Worm (Caenorhabditis elegans) whole organism, L2 larva: ENCODE results near the gene C01G10.9.
A peak's percentile ranks its signal among the peaks of the same experiment; 100 is the strongest.

Experiments used
- C34F6.9 ChIP-seq: fragments of 150-350 bp; optimal IDR thresholded peaks from 2 replicates; lab custom pipeline; 2014; ENCODE audit warnings: missing biosample characterization, missing genetic modification characterization
- F13H6.1 ChIP-seq: sonication (generic microtip); optimal IDR thresholded peaks from 2 replicates; lab custom pipeline; 2016; ENCODE audit warnings: missing genetic modification characterization, missing compliant biosample characterization
- R02D3.7 ChIP-seq: fragments of 150-350 bp; optimal IDR thresholded peaks from 2 replicates; lab custom pipeline; 2014; ENCODE audit warnings: missing biosample characterization, missing genetic modification characterization
- ZK546.5 ChIP-seq: sonication (generic microtip); optimal IDR thresholded peaks from 2 replicates; lab custom pipeline; 2017; ENCODE audit warnings: missing biosample characterization, missing genetic modification characterization
- alr-1 ChIP-seq: fragments of 150-350 bp; optimal IDR thresholded peaks from 2 replicates; lab custom pipeline; 2014; ENCODE audit warnings: missing biosample characterization, missing genetic modification characterization
- aly-2 ChIP-seq: fragments of 150-350 bp; optimal IDR thresholded peaks from 2 replicates; lab custom pipeline; 2014; ENCODE audit warnings: missing biosample characterization, missing genetic modification characterization
- ama-1 ChIP-seq: fragments of 150-350 bp; optimal IDR thresholded peaks from 2 replicates; lab custom pipeline; 2018; ENCODE audit warnings: inconsistent platforms
- ceh-16 ChIP-seq: fragments of 150-350 bp; optimal IDR thresholded peaks from 2 replicates; lab custom pipeline; 2014; ENCODE audit warnings: missing biosample characterization, missing genetic modification characterization
- ceh-82 ChIP-seq: fragments of 150-350 bp; optimal IDR thresholded peaks from 2 replicates; lab custom pipeline; 2014; ENCODE audit warnings: missing biosample characterization, missing genetic modification characterization
- crh-2 ChIP-seq: sonication (generic microtip); optimal IDR thresholded peaks from 2 replicates; lab custom pipeline; 2017; ENCODE audit warnings: missing biosample characterization, missing genetic modification characterization
- dmd-4 ChIP-seq: sonication (generic microtip); optimal IDR thresholded peaks from 2 replicates; lab custom pipeline; 2017; ENCODE audit warnings: missing biosample characterization, missing genetic modification characterization
- egl-27 ChIP-seq: sonication (generic microtip); optimal IDR thresholded peaks from 3 replicates; lab custom pipeline; 2017; ENCODE audit warnings: missing biosample characterization, missing genetic modification reagents, missing genetic modification characterization
- elt-3 ChIP-seq: sonication (generic microtip); optimal IDR thresholded peaks from 2 replicates; lab custom pipeline; 2017; ENCODE audit warnings: missing biosample characterization, missing genetic modification characterization
- fos-1 ChIP-seq: fragments of 150-350 bp; optimal IDR thresholded peaks from 2 replicates; lab custom pipeline; 2014; ENCODE audit warnings: missing biosample characterization, missing genetic modification characterization
- gmeb-1 ChIP-seq: fragments of 150-350 bp; optimal IDR thresholded peaks from 2 replicates; lab custom pipeline; 2014; ENCODE audit warnings: missing biosample characterization, missing genetic modification characterization
- lin-11 ChIP-seq: fragments of 150-350 bp; sonication (generic microtip); optimal IDR thresholded peaks from 2 replicates; lab custom pipeline; 2014; ENCODE audit warnings: missing biosample characterization, missing genetic modification characterization, inconsistent platforms, mixed read lengths
- lin-39 ChIP-seq: fragments of 150-350 bp; optimal IDR thresholded peaks from 2 replicates; lab custom pipeline; 2014; ENCODE audit warnings: missing biosample characterization, missing genetic modification reagents, missing genetic modification characterization
- lsy-2 ChIP-seq, 2 experiments: fragments of 150-350 bp in 1 of 2; sonication (generic microtip) in 1 of 2; optimal IDR thresholded peaks; 2 replicates each; lab custom pipeline; 2014 to 2017; ENCODE audit warnings: missing biosample characterization in 2 of 2, missing genetic modification characterization in 2 of 2
- mab-5 ChIP-seq: fragments of 150-350 bp; optimal IDR thresholded peaks from 2 replicates; lab custom pipeline; 2014; ENCODE audit warnings: missing biosample characterization, missing genetic modification characterization
- mbf-1 ChIP-seq: sonication (generic microtip); optimal IDR thresholded peaks from 2 replicates; lab custom pipeline; 2017; ENCODE audit warnings: missing biosample characterization, missing genetic modification characterization
- mdl-1 ChIP-seq, 2 experiments: fragments of 150-350 bp in 1 of 2; sonication (generic microtip) in 1 of 2; optimal IDR thresholded peaks; 2 replicates each; lab custom pipeline; 2017; ENCODE audit warnings: missing biosample characterization in 2 of 2, missing genetic modification characterization in 2 of 2
- nhr-10 ChIP-seq: sonication (generic microtip); optimal IDR thresholded peaks from 2 replicates; lab custom pipeline; 2017; ENCODE audit warnings: missing biosample characterization, missing genetic modification characterization
- nhr-11 ChIP-seq: fragments of 150-350 bp; optimal IDR thresholded peaks from 2 replicates; lab custom pipeline; 2014; ENCODE audit warnings: missing biosample characterization, missing genetic modification characterization
- nhr-12 ChIP-seq: fragments of 150-350 bp; optimal IDR thresholded peaks from 2 replicates; lab custom pipeline; 2014; ENCODE audit warnings: missing biosample characterization, missing genetic modification characterization
- nhr-129 ChIP-seq: fragments of 150-350 bp; optimal IDR thresholded peaks from 2 replicates; lab custom pipeline; 2014; ENCODE audit warnings: missing biosample characterization, missing genetic modification characterization
- nhr-21 ChIP-seq: fragments of 150-350 bp; optimal IDR thresholded peaks from 2 replicates; lab custom pipeline; 2014; ENCODE audit warnings: missing biosample characterization, missing genetic modification characterization
- nhr-23 ChIP-seq: fragments of 150-350 bp; optimal IDR thresholded peaks from 2 replicates; lab custom pipeline; 2014; ENCODE audit warnings: missing biosample characterization, missing genetic modification reagents, missing genetic modification characterization
- nhr-25 ChIP-seq: fragments of 150-350 bp; sonication (generic microtip); optimal IDR thresholded peaks from 3 replicates; lab custom pipeline; 2014; ENCODE audit warnings: missing biosample characterization, missing genetic modification characterization
- nhr-6 ChIP-seq: fragments of 150-350 bp; optimal IDR thresholded peaks from 2 replicates; lab custom pipeline; 2014; ENCODE audit warnings: missing biosample characterization, missing genetic modification characterization
- nhr-77 ChIP-seq: fragments of 150-350 bp; optimal IDR thresholded peaks from 2 replicates; lab custom pipeline; 2014; ENCODE audit warnings: missing biosample characterization, missing genetic modification characterization
- peb-1 ChIP-seq: fragments of 150-350 bp; optimal IDR thresholded peaks from 2 replicates; lab custom pipeline; 2014; ENCODE audit warnings: missing biosample characterization, missing genetic modification characterization
- sem-4 ChIP-seq: fragments of 150-350 bp; optimal IDR thresholded peaks from 2 replicates; lab custom pipeline; 2014; ENCODE audit warnings: missing biosample characterization, missing genetic modification reagents, missing genetic modification characterization
- skn-1 ChIP-seq: sonication (generic microtip); optimal IDR thresholded peaks from 2 replicates; lab custom pipeline; 2017; ENCODE audit warnings: missing biosample characterization, missing genetic modification characterization
- sma-3 ChIP-seq: sonication (generic microtip); optimal IDR thresholded peaks from 2 replicates; lab custom pipeline; 2016; ENCODE audit warnings: missing genetic modification reagents, missing genetic modification characterization, missing compliant biosample characterization
- sma-9 ChIP-seq, 2 experiments: fragments of 150-350 bp in 1 of 2; sonication (generic microtip) in 1 of 2; optimal IDR thresholded peaks; 2 replicates each; lab custom pipeline; 2014 to 2016; ENCODE audit warnings: missing genetic modification characterization in 2 of 2, mild to moderate bottlenecking in 1 of 2, missing biosample characterization in 1 of 2, missing compliant biosample characterization in 1 of 2, missing genetic modification reagents in 1 of 2, moderate library complexity in 1 of 2
- snpc-4 ChIP-seq: fragments of 150-350 bp; optimal IDR thresholded peaks from 2 replicates; lab custom pipeline; 2014; ENCODE audit warnings: missing biosample characterization, missing genetic modification characterization
- unc-55 ChIP-seq: fragments of 150-350 bp; sonication (generic microtip); optimal IDR thresholded peaks from 3 replicates; lab custom pipeline; 2014; ENCODE audit warnings: missing biosample characterization, missing genetic modification reagents, missing genetic modification characterization
- unc-62 ChIP-seq: fragments of 150-350 bp; optimal IDR thresholded peaks from 2 replicates; lab custom pipeline; 2014; ENCODE audit warnings: missing biosample characterization, missing genetic modification reagents, missing genetic modification characterization
- zag-1 ChIP-seq: fragments of 150-350 bp; optimal IDR thresholded peaks from 2 replicates; lab custom pipeline; 2014; ENCODE audit warnings: missing biosample characterization, missing genetic modification characterization
- ztf-1 ChIP-seq: fragments of 200-800 bp; sonication (Bioruptor generic); conservative IDR thresholded peaks from 2 replicates; pipeline ENCODE4 v1.3.6; 2022; ENCODE audit warnings: missing genetic modification characterization, missing compliant biosample characterization
- ztf-11 ChIP-seq: sonication (generic microtip); optimal IDR thresholded peaks from 2 replicates; lab custom pipeline; 2017; ENCODE audit warnings: missing biosample characterization, missing genetic modification characterization
- ztf-4 ChIP-seq: fragments of 150-350 bp; optimal IDR thresholded peaks from 2 replicates; lab custom pipeline; 2014; ENCODE audit warnings: missing biosample characterization, missing genetic modification characterization

Gene C01G10.9

DNA sequence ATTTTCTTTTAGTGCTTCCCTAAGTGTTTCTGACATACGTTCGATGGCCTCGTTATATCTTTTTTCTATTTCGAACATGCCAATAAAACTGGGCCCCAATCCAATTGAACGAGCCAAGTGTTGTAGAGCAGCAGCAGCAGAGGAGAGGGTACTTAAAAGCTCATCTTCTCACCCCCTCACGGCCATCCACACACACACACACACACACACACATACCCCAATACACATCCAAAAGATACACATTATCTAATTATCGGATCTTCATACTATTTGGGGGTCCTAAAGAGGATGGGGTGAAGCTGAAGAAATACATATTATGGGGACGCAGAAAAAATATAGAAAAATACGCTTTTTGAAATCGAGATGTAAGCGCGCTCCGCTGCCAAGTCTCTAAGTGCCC is 9.6 kb upstream of the C01G10.9 start:
- TF ChIP-seq nhr-10 (no peak), nhr-23 (tag; lab: Kevin White, UChicago) (no peak), unc-62 (GFP tag; lab: Kevin White, UChicago) (no peak), skn-1 (tag; lab: Kevin White, UChicago) (no peak), elt-3 (no peak), nhr-12 (tag; lab: Kevin White, UChicago) (no peak)

DNA sequence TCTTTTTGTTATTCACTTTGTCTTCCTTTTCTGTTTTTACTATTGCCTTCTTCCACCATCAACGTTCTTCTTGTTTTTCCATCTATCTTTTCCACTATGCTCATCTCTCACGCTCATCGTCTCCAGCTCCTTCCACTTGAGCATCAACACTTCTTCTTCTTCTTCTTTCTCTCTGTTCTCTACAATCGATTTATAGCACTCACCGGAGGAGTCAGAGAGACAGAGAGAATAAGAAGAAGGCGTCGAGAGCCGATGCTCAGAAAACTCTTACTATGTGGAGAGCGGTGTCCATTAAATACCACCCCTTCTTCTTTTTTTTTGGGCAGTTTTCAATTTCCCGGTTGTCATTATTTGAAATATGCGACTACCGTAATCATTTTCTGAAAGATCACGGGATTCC is 7.4 kb upstream of the C01G10.9 start:
- TF ChIP-seq sma-9 (GFP tag; optimal IDR thresholded peaks at IDR 0.05; lab: Kevin White, UChicago) (peak; percentile 39), sma-9 (tag; optimal IDR thresholded peaks at IDR 0.05; lab: Kevin White, UChicago) (no peak), F13H6.1 (tag; lab: Kevin White, UChicago) (no peak), lsy-2 (tag; optimal IDR thresholded peaks at IDR 0.05; lab: Kevin White, UChicago) (peak in 1 of 2 experiments; percentile 35), zag-1 (tag; lab: Kevin White, UChicago) (peak; percentile 45), mab-5 (peak; percentile 11), nhr-23 (tag; lab: Kevin White, UChicago) (no peak), crh-2 (tag; lab: Kevin White, UChicago) (peak; percentile 32), nhr-129 (peak; percentile 52), unc-55 (peak; percentile 82), C34F6.9 (tag; lab: Kevin White, UChicago) (peak; percentile 62), nhr-77 (tag; lab: Kevin White, UChicago) (no peak)

DNA sequence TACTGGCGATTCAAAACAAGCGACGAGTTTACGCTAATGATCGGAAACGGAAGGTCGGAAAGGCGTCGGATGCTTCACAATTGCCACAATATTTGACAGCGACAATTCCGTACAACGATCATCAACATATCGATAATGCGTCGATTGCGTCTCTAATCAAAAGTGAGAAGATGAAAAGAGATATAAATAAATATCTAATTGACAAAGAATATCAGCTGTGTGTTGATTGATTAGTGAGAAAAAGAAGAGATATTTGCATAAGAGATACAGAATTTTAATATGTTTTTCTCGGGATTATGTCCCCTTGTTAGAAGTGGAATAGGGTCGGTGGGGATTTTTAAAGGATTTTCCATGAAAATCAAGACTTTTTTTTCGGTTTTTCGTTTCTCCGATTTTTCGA is 3.8 kb upstream of the C01G10.9 start:
- TF ChIP-seq F13H6.1 (tag; lab: Kevin White, UChicago) (no peak), snpc-4 (tag; lab: Kevin White, UChicago) (no peak), C34F6.9 (tag; lab: Kevin White, UChicago) (no peak), ztf-4 (tag; lab: Kevin White, UChicago) (no peak), nhr-77 (tag; lab: Kevin White, UChicago) (no peak), elt-3 (no peak)

DNA sequence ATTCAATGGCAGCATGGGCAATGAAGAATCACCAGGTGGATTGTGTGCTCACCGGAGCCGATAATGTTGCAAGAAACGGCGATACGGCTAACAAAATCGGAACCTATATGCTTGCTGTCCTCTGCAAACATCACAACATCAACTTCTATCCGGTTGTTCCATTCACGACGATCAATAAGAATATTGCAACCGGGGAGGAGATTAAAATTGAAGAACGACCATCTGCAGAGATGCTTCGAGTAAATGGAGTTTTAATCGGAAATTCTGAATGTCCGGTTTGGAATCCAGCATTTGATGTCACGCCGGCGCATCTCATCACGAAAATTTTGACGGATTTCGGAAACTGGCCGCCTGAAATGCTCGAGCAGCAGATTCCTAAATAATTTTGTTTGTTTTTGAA is 1.3 kb downstream of the C01G10.9 start:
- TF ChIP-seq ztf-1 (GFP tag; lab: Robert Waterston, UW) (no peak), ama-1 (lab: Kevin White, UChicago) (peak; percentile 79), crh-2 (tag; lab: Kevin White, UChicago) (peak; percentile 3)

DNA sequence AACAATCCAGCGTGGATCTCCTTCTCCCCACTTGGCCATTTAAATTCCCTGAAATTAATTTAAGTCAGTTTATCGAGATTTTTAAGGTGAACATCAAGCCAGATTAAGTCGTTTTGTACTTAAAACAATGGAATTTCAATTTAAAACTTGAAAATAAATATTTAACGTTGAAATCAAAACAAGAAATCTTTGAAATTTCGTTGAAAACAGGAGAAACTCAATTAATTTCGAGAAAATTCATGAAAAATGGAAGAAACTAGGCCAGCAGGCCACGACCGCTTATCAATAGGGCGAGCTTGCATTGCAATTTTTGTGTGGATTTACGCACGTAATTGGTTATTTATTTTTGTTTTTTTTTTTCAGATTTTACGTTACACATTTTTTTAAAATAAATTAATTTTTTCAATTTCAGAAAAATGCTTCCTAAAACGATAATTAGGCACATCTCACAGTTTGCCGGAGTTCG is 3.0 kb downstream of the C01G10.9 start, which contains the start of the genes ahsa-1 and C01G10.7:
TSS of gene ahsa-1 (minus strand) at position 51 of the 466 bp plus-strand sequence.
TSS of gene C01G10.7 (plus strand) at position 413 of the 466 bp plus-strand sequence.
- TF ChIP-seq peb-1 (tag; lab: Kevin White, UChicago) (no peak), mdl-1 (tag; optimal IDR thresholded peaks at IDR 0.05; lab: Kevin White, UChicago) (peak in 1 of 2 experiments; percentile 6), crh-2 (tag; lab: Kevin White, UChicago) (peak; percentile 94), nhr-11 (tag; lab: Kevin White, UChicago) (no peak), nhr-77 (tag; lab: Kevin White, UChicago) (peak; percentile 78), gmeb-1 (tag; lab: Kevin White, UChicago) (peak; percentile 81), fos-1 (peak; percentile 80), ceh-82 (tag; lab: Kevin White, UChicago) (peak; percentile 15), nhr-12 (tag; lab: Kevin White, UChicago) (no peak), mbf-1 (tag; lab: Kevin White, UChicago) (no peak), ceh-16 (tag; lab: Kevin White, UChicago) (peak; percentile 36), nhr-25 (tag; lab: Kevin White, UChicago) (no peak), unc-55 (peak; percentile 98), mab-5 (peak; percentile 80), ZK546.5 (tag; lab: Kevin White, UChicago) (peak; percentile 42), sma-3 (GFP tag; lab: Kevin White, UChicago) (peak; percentile 95), ama-1 (lab: Kevin White, UChicago) (no peak), sem-4 (tag; lab: Kevin White, UChicago) (peak; percentile 76), ztf-1 (GFP tag; lab: Robert Waterston, UW) (no peak), elt-3 (no peak), R02D3.7 (tag; lab: Kevin White, UChicago) (peak; percentile 88), nhr-10 (no peak), nhr-21 (no peak), aly-2 (tag; lab: Kevin White, UChicago) (no peak), nhr-6 (tag; lab: Kevin White, UChicago) (no peak), egl-27 (tag; lab: Kevin White, UChicago) (peak; percentile 52), F13H6.1 (tag; lab: Kevin White, UChicago) (peak; percentile 86), C34F6.9 (tag; lab: Kevin White, UChicago) (peak; percentile 98), zag-1 (tag; lab: Kevin White, UChicago) (peak; percentile 30), dmd-4 (tag; lab: Kevin White, UChicago) (no peak), skn-1 (tag; lab: Kevin White, UChicago) (peak; percentile 56), snpc-4 (tag; lab: Kevin White, UChicago) (peak; percentile 81), nhr-129 (peak; percentile 78), lin-11 (tag; lab: Kevin White, UChicago) (peak; percentile 47), sma-9 (GFP tag; optimal IDR thresholded peaks at IDR 0.05; lab: Kevin White, UChicago) (peak; percentile 88), sma-9 (tag; optimal IDR thresholded peaks at IDR 0.05; lab: Kevin White, UChicago) (no peak), lin-39 (tag; lab: Kevin White, UChicago) (no peak), unc-62 (GFP tag; lab: Kevin White, UChicago) (no peak), ztf-4 (tag; lab: Kevin White, UChicago) (peak; percentile 79), alr-1 (tag; lab: Kevin White, UChicago) (no peak), ztf-11 (tag; lab: Kevin White, UChicago) (no peak)
